Worm (Caenorhabditis elegans): Measurements from ENCODE around the gene srw-7.

DNA sequence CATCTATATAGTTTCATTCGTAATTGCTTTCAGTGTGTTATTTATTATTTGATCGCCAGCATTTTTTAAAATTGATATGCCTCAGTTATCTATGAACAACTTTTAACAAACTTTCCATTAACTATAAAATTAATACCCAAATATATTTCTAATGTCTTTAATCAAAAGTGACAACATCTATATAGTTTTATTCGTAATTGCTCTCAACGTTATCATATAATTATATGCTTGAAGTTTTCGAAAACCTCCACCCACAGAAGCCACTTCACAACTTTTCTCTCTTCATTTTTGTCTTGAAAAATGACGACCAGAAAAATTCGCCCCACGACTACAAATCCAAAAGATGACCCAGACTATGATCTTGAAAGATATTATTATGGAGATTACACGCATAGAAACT lies 2.3 kb downstream of the srw-7 start, which contains the start of gene srw-6:
- TF ChIP-seq elt-2 (tag; optimal IDR thresholded peaks at IDR 0.05) (no peak), fax-1 (tag; optimal IDR thresholded peaks at IDR 0.05) (no peak), ceh-19 (GFP tag; optimal IDR thresholded peaks at IDR 0.05) (no peak), ceh-22 (tag; optimal IDR thresholded peaks at IDR 0.05) (no peak), fkh-10 (GFP tag; optimal IDR thresholded peaks at IDR 0.05) (no peak)
